Fruit fly (Drosophila melanogaster) whole organism, prepupa: ENCODE results near the gene Max.

Source experiments
- CG11762 ChIP-seq: fragments of 200-800 bp; sonication (Bioruptor generic); optimal IDR thresholded peaks from 3 replicates; lab custom pipeline; 2016; ENCODE audit warnings: missing biosample characterization, missing genetic modification characterization; ENCODE audit not compliant: insufficient read depth
- CG11902 ChIP-seq: fragments of 200-800 bp; sonication (Bioruptor generic); optimal IDR thresholded peaks from 3 replicates; lab custom pipeline; 2016; ENCODE audit warnings: missing biosample characterization, missing genetic modification characterization
- CG6163 ChIP-seq: fragments of 200-800 bp; sonication (Bioruptor generic); IDR thresholded peaks from 3 replicates; pipeline ENCODE4 v1.3.6; 2022; ENCODE audit warnings: missing biosample characterization, missing genetic modification characterization
- CG6808 ChIP-seq: fragments of 200-800 bp; sonication (Bioruptor generic); optimal IDR thresholded peaks from 3 replicates; lab custom pipeline; 2017; ENCODE audit warnings: missing biosample characterization, missing genetic modification characterization, mild to moderate bottlenecking, moderate library complexity, missing genetic modification reagents
- CG8319 ChIP-seq: fragments of 200-800 bp; sonication (Bioruptor generic); optimal IDR thresholded peaks from 3 replicates; lab custom pipeline; 2016; ENCODE audit warnings: missing biosample characterization, missing genetic modification characterization
- CG9139 ChIP-seq: fragments of 200-800 bp; sonication (Bioruptor generic); optimal IDR thresholded peaks from 3 replicates; lab custom pipeline; 2017; ENCODE audit warnings: missing biosample characterization, mild to moderate bottlenecking, missing genetic modification characterization
- Hr39 ChIP-seq: fragments of 200-800 bp; sonication (Bioruptor generic); optimal IDR thresholded peaks from 2 replicates; lab custom pipeline; 2016; ENCODE audit warnings: missing biosample characterization, missing genetic modification characterization
- fd85E ChIP-seq: fragments of 200-800 bp; sonication (Bioruptor generic); optimal IDR thresholded peaks from 3 replicates; lab custom pipeline; 2016; ENCODE audit warnings: missing biosample characterization, missing genetic modification characterization

DNA sequence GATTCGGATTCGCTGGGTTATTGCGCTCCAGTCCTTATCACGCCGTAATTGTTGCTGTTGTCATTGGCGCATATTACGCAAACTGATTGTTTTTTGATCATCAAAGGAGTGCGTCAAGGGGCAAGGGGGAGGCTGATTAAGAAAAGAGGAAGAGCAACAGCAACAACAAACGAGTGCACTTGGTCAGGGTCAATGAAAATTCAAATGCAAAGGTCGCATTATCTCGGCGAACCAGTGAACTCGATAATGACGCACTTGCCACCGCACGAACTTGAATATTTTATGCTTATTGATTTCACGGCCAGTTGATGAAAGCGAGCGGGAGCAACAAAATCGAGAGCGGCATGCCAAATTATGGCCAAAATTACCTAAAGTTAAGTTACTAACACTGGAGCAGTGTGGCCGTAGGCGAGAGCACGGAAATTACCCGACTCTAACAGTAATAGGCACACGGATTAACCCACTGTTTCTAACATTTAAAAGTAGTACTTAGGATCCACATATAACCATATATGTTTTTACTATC, 3.6 kb downstream of the Max start, which contains the start of gene nes:
- TF ChIP-seq CG6808 = no peak
- peak; percentile 53; the same call in 1 of the 3 replicates for TF ChIP-seq CG6163 (GFP tag; lab: Robert Waterston, UW)
- TF ChIP-seq fd85E (GFP tag; lab: Kevin White, UChicago) = no peak
- peak; percentile 12 for TF ChIP-seq Hr39 (GFP tag; lab: Kevin White, UChicago)
- TF ChIP-seq CG11902 (GFP tag; lab: Kevin White, UChicago) = no peak
- TF ChIP-seq CG11762 (GFP tag; lab: Kevin White, UChicago) = no peak
- no peak for TF ChIP-seq CG8319 (GFP tag; lab: Kevin White, UChicago)
- no peak for TF ChIP-seq CG9139
